Worm (Caenorhabditis elegans) whole organism, young adult: Measurements from ENCODE around the gene C14A4.6.

ENCODE experiments used
- B0019.2 ChIP-seq: fragments of 200-800 bp; sonication (Bioruptor generic); conservative IDR thresholded peaks from 2 replicates; pipeline ENCODE4 v1.3.6; 2022; ENCODE audit warnings: missing genetic modification reagents, missing genetic modification characterization, missing compliant biosample characterization
- B0336.3 ChIP-seq: fragments of 200-800 bp; sonication (Bioruptor generic); IDR thresholded peaks from 2 replicates; pipeline ENCODE4 v1.3.6; 2022; ENCODE audit warnings: missing genetic modification characterization, missing compliant biosample characterization
- C06A6.2 ChIP-seq: fragments of 200-800 bp; sonication (Bioruptor generic); conservative IDR thresholded peaks from 2 replicates; pipeline ENCODE4 v1.3.6; 2022; ENCODE audit warnings: missing genetic modification characterization, missing compliant biosample characterization
- F22D6.2 ChIP-seq: sonication (generic microtip); optimal IDR thresholded peaks from 2 replicates; lab custom pipeline; 2016; ENCODE audit warnings: mild to moderate bottlenecking, missing genetic modification characterization, missing compliant biosample characterization
- F39B2.1 ChIP-seq: fragments of 200-800 bp; sonication (Bioruptor generic); IDR thresholded peaks from 2 replicates; pipeline ENCODE4 v1.3.6; 2022; ENCODE audit warnings: missing genetic modification reagents, missing genetic modification characterization, missing compliant biosample characterization
- K11D2.4 ChIP-seq: fragments of 200-800 bp; sonication (Bioruptor generic); IDR thresholded peaks from 2 replicates; pipeline ENCODE4 v1.3.6; 2022; ENCODE audit warnings: missing genetic modification reagents, missing genetic modification characterization, missing compliant biosample characterization
- Y53G8AR.9 ChIP-seq: fragments of 200-800 bp; sonication (Bioruptor generic); conservative IDR thresholded peaks from 2 replicates; pipeline ENCODE4 v1.3.6; 2022; ENCODE audit warnings: missing genetic modification reagents, missing genetic modification characterization, missing compliant biosample characterization
- Y56A3A.18 ChIP-seq: fragments of 200-800 bp; sonication (Bioruptor generic); IDR thresholded peaks from 2 replicates; pipeline ENCODE4 v1.3.6; 2022; ENCODE audit warnings: missing genetic modification reagents, missing genetic modification characterization, missing compliant biosample characterization
- Y67H2A.10 ChIP-seq: fragments of 200-800 bp; sonication (Bioruptor generic); conservative IDR thresholded peaks from 2 replicates; pipeline ENCODE4 v1.3.6; 2022; ENCODE audit warnings: missing genetic modification reagents, missing genetic modification characterization, missing compliant biosample characterization
- Y95B8A.8 ChIP-seq: fragments of 200-800 bp; sonication (Bioruptor generic); IDR thresholded peaks from 2 replicates; pipeline ENCODE4 v1.3.6; 2022; ENCODE audit warnings: missing genetic modification reagents, missing genetic modification characterization, missing compliant biosample characterization
- ama-1 ChIP-seq, 3 experiments: fragments of 150-350 bp in 1 of 3; sonication (generic microtip) in 2 of 3; optimal IDR thresholded peaks; 2 replicates each; lab custom pipeline; 2014 to 2018; ENCODE audit warnings: missing biosample characterization in 2 of 3, missing genetic modification characterization in 2 of 3, missing genetic modification reagents in 2 of 3
- aptf-2 ChIP-seq: fragments of 200-800 bp; sonication (Bioruptor generic); conservative IDR thresholded peaks from 2 replicates; pipeline ENCODE4 v1.3.6; 2022; ENCODE audit warnings: missing genetic modification reagents, missing genetic modification characterization, missing compliant biosample characterization
- atf-7 ChIP-seq: sonication (generic microtip); optimal IDR thresholded peaks from 2 replicates; lab custom pipeline; 2017; ENCODE audit warnings: mild to moderate bottlenecking, missing genetic modification characterization, missing compliant biosample characterization
- athp-1 ChIP-seq: sonication (generic microtip); optimal IDR thresholded peaks from 2 replicates; lab custom pipeline; 2017; ENCODE audit warnings: mild to moderate bottlenecking, missing genetic modification characterization, missing compliant biosample characterization
- cebp-1 ChIP-seq, 2 experiments: fragments of 200-800 bp in 1 of 2; sonication (Bioruptor generic) in 1 of 2; sonication (generic microtip) in 1 of 2; IDR thresholded peaks in 1 of 2; optimal IDR thresholded peaks in 1 of 2; 2 replicates each; pipeline versions ENCODE4 v1.3.6 to Lab custom; 2017 to 2022; ENCODE audit warnings: missing compliant biosample characterization in 2 of 2, missing genetic modification characterization in 2 of 2, mild to moderate bottlenecking in 1 of 2, missing genetic modification reagents in 1 of 2, moderate library complexity in 1 of 2
- ceh-100 ChIP-seq: fragments of 200-800 bp; sonication (Bioruptor generic); IDR thresholded peaks from 2 replicates; pipeline ENCODE4 v1.3.6; 2022; ENCODE audit warnings: missing genetic modification reagents, missing genetic modification characterization, missing compliant biosample characterization
- ceh-79 ChIP-seq: sonication (generic microtip); optimal IDR thresholded peaks from 2 replicates; lab custom pipeline; 2017; ENCODE audit warnings: mild to moderate bottlenecking, missing genetic modification characterization, missing compliant biosample characterization
- ceh-91 ChIP-seq: fragments of 200-800 bp; sonication (Bioruptor generic); IDR thresholded peaks from 2 replicates; pipeline ENCODE4 v1.3.6; 2022; ENCODE audit warnings: missing genetic modification reagents, missing genetic modification characterization, missing compliant biosample characterization
- chd-7 ChIP-seq: sonication (generic microtip); optimal IDR thresholded peaks from 2 replicates; lab custom pipeline; 2016; ENCODE audit warnings: mild to moderate bottlenecking, missing genetic modification characterization, moderate library complexity, missing compliant biosample characterization
- die-1 ChIP-seq: sonication (generic microtip); optimal IDR thresholded peaks from 2 replicates; lab custom pipeline; 2016; ENCODE audit warnings: missing genotype, mild to moderate bottlenecking, missing genetic modification characterization, missing compliant biosample characterization
- dpl-1 ChIP-seq: fragments of 150-350 bp; optimal IDR thresholded peaks from 2 replicates; lab custom pipeline; 2014; ENCODE audit warnings: missing biosample characterization, missing genetic modification reagents, missing genetic modification characterization
- ekl-4 ChIP-seq: fragments of 200-800 bp; sonication (Bioruptor generic); IDR thresholded peaks from 2 replicates; pipeline ENCODE4 v1.3.6; 2022; ENCODE audit warnings: missing genetic modification reagents, missing genetic modification characterization, missing compliant biosample characterization
- ets-4 ChIP-seq: fragments of 200-800 bp; sonication (Bioruptor generic); optimal IDR thresholded peaks from 2 replicates; lab custom pipeline; 2018; ENCODE audit warnings: mild to moderate bottlenecking, missing genetic modification characterization, missing compliant biosample characterization
- fkh-3 ChIP-seq: sonication (generic microtip); optimal IDR thresholded peaks from 2 replicates; lab custom pipeline; 2016; ENCODE audit warnings: mild to moderate bottlenecking, missing genetic modification characterization, missing compliant biosample characterization
- him-1 ChIP-seq: sonication (generic microtip); optimal IDR thresholded peaks from 2 replicates; lab custom pipeline; 2016; ENCODE audit warnings: missing genotype, missing genetic modification reagents, missing genetic modification characterization, missing compliant biosample characterization
- hlh-26 ChIP-seq: fragments of 200-800 bp; sonication (Bioruptor generic); conservative IDR thresholded peaks from 2 replicates; pipeline ENCODE4 v1.3.6; 2022; ENCODE audit warnings: missing genetic modification reagents, missing genetic modification characterization, missing compliant biosample characterization
- let-526 ChIP-seq: fragments of 200-800 bp; sonication (Bioruptor generic); IDR thresholded peaks from 2 replicates; pipeline ENCODE4 v1.3.6; 2022; ENCODE audit warnings: missing genetic modification reagents, missing genetic modification characterization, missing compliant biosample characterization
- let-607 ChIP-seq, 2 experiments: fragments of 200-800 bp in 1 of 2; sonication (Bioruptor generic) in 1 of 2; sonication (generic microtip) in 1 of 2; optimal IDR thresholded peaks; 2 replicates each; lab custom pipeline; 2016 to 2018; ENCODE audit warnings: mild to moderate bottlenecking in 2 of 2, missing compliant biosample characterization in 2 of 2, missing genetic modification characterization in 2 of 2, moderate library complexity in 2 of 2, missing genotype in 1 of 2
- lin-26 ChIP-seq: fragments of 200-800 bp; sonication (Bioruptor generic); IDR thresholded peaks from 2 replicates; pipeline ENCODE4 v1.3.6; 2022; ENCODE audit warnings: missing genetic modification reagents, missing genetic modification characterization, missing compliant biosample characterization
- lir-1 ChIP-seq: fragments of 200-800 bp; sonication (Bioruptor generic); conservative IDR thresholded peaks from 2 replicates; pipeline ENCODE4 v1.3.6; 2022; ENCODE audit warnings: missing genetic modification reagents, missing genetic modification characterization, missing compliant biosample characterization
- madf-6 ChIP-seq: fragments of 200-800 bp; sonication (Bioruptor generic); IDR thresholded peaks from 2 replicates; pipeline ENCODE4 v1.3.6; 2022; ENCODE audit warnings: missing genetic modification reagents, missing genetic modification characterization, missing compliant biosample characterization
- mcd-1 ChIP-seq: fragments of 200-800 bp; sonication (Bioruptor generic); IDR thresholded peaks from 2 replicates; pipeline ENCODE4 v1.3.6; 2022; ENCODE audit warnings: missing genetic modification reagents, missing genetic modification characterization, missing compliant biosample characterization
- nfya-1 ChIP-seq: sonication (generic microtip); optimal IDR thresholded peaks from 2 replicates; lab custom pipeline; 2017; ENCODE audit warnings: antibody characterized with exemption, missing compliant biosample characterization, missing genetic modification characterization, borderline replicate concordance; ENCODE audit not compliant: insufficient read depth
- nfya-2 ChIP-seq: fragments of 200-800 bp; sonication (Bioruptor generic); IDR thresholded peaks from 2 replicates; pipeline ENCODE4 v1.3.6; 2022; ENCODE audit warnings: missing genetic modification reagents, missing genetic modification characterization, missing compliant biosample characterization
- nfyb-1 ChIP-seq: fragments of 200-800 bp; sonication (Bioruptor generic); IDR thresholded peaks from 2 replicates; pipeline ENCODE4 v1.3.6; 2022; ENCODE audit warnings: missing genetic modification reagents, missing genetic modification characterization, missing compliant biosample characterization
- nhr-179 ChIP-seq: sonication (generic microtip); optimal IDR thresholded peaks from 2 replicates; lab custom pipeline; 2016; ENCODE audit warnings: mild to moderate bottlenecking, missing genetic modification characterization, missing compliant biosample characterization
- rcor-1 ChIP-seq: fragments of 200-800 bp; sonication (Bioruptor generic); IDR thresholded peaks from 2 replicates; pipeline ENCODE4 v1.3.6; 2022; ENCODE audit warnings: missing genetic modification reagents, missing genetic modification characterization, missing compliant biosample characterization
- repo-1 ChIP-seq: sonication (generic microtip); optimal IDR thresholded peaks from 2 replicates; lab custom pipeline; 2017; ENCODE audit warnings: mild to moderate bottlenecking, missing genetic modification characterization, missing compliant biosample characterization
- tbp1 ChIP-seq: fragments of 200-800 bp; sonication (Bioruptor generic); optimal IDR thresholded peaks from 2 replicates; lab custom pipeline; 2018; ENCODE audit warnings: mild to moderate bottlenecking, missing genetic modification characterization, missing compliant biosample characterization
- zfh-2 ChIP-seq: fragments of 200-800 bp; sonication (Bioruptor generic); conservative IDR thresholded peaks from 2 replicates; pipeline ENCODE4 v1.3.6; 2022; ENCODE audit warnings: missing genetic modification reagents, missing genetic modification characterization, missing compliant biosample characterization
- ztf-22 ChIP-seq: fragments of 200-800 bp; sonication (Bioruptor generic); optimal IDR thresholded peaks from 2 replicates; lab custom pipeline; 2018; ENCODE audit warnings: mild to moderate bottlenecking, missing genetic modification characterization, moderate library complexity, missing compliant biosample characterization
- ztf-26 ChIP-seq: sonication (generic microtip); optimal IDR thresholded peaks from 2 replicates; lab custom pipeline; 2017; ENCODE audit warnings: missing genetic modification characterization, missing compliant biosample characterization
- ztf-3 ChIP-seq: fragments of 200-800 bp; sonication (Bioruptor generic); optimal IDR thresholded peaks from 2 replicates; lab custom pipeline; 2018; ENCODE audit warnings: mild to moderate bottlenecking, missing genetic modification characterization, missing compliant biosample characterization

Gene C14A4.6

DNA sequence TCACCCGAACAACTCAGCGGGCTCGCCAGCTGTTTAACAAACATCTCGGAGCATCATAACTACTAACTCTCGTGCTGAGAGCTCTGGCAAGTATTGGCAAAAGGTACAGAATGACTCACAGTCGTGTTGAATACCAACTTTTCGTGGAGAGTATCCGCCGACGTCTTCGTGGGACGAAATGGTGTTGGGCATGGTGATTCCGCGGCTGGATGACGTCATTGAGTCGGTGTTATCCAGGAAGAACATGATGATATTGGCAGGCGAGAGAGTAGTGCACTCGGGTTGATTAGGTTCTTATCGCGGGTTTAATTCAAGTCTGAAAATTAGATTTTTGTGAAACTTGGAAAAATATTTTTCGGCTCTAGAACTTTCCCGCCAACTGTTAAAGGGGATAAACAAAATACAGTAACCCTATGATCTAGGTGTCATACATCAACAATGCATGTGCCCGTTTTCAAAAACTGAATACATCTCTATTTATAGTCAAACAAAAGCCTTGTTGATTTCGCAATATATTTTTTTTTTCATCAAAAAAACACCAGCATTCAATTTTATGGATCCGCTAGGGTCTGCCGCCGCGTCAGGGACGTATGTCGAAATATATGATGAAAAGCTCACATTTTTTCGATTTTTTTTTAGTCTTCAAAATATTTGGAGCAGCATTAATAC, 41.1 kb downstream of the C14A4.6 start:
- TF ChIP-seq athp-1 (tag; lab: Kevin White, UChicago) (no peak), ztf-26 (tag; lab: Kevin White, UChicago) (peak; percentile 48), B0019.2 (no peak), him-1 (no peak), ets-4 (GFP tag; lab: Kevin White, UChicago) (no peak), repo-1 (tag; lab: Kevin White, UChicago) (peak; percentile 49), K11D2.4 (GFP tag; lab: Robert Waterston, UW) (0 out of 2 replicates have a peak, but pooled peaks have one; percentile 8), atf-7 (tag; lab: Kevin White, UChicago) (peak; percentile 65), ekl-4 (GFP tag; lab: Robert Waterston, UW) (peak; percentile 26; the same call in 1 of the 2 replicates), chd-7 (tag; lab: Kevin White, UChicago) (peak; percentile 5), mcd-1 (peak; percentile 20; the same call in 1 of the 2 replicates), ceh-100 (GFP tag; lab: Robert Waterston, UW) (no peak), hlh-26 (GFP tag; lab: Robert Waterston, UW) (no peak), lir-1 (GFP tag; lab: Robert Waterston, UW) (no peak), fkh-3 (tag; lab: Kevin White, UChicago) (peak; percentile 3), aptf-2 (GFP tag; lab: Robert Waterston, UW) (no peak), madf-6 (GFP tag; lab: Robert Waterston, UW) (no peak), let-607 (tag; optimal IDR thresholded peaks at IDR 0.05; lab: Kevin White, UChicago) (peak in 1 of 2 experiments; percentile 31), zfh-2 (GFP tag; lab: Robert Waterston, UW) (0 out of 2 replicates have a peak, but pooled peaks have one; percentile 9), ama-1 (optimal IDR thresholded peaks at IDR 0.05; lab: Kevin White, UChicago) (peak; percentile 46), ama-1 (GFP tag; optimal IDR thresholded peaks at IDR 0.05; lab: Kevin White, UChicago) (no peak), die-1 (tag; lab: Kevin White, UChicago) (no peak), let-526 (GFP tag; lab: Robert Waterston, UW) (no peak), cebp-1 (GFP tag; IDR thresholded peaks at IDR 0.05; lab: Robert Waterston, UW) (peak; percentile 92), cebp-1 (tag; optimal IDR thresholded peaks at IDR 0.05; lab: Kevin White, UChicago) (peak; percentile 97), Y56A3A.18 (GFP tag; lab: Robert Waterston, UW) (peak; percentile 7; the same call in 1 of the 2 replicates), Y95B8A.8 (GFP tag; lab: Robert Waterston, UW) (no peak), B0336.3 (GFP tag; lab: Robert Waterston, UW) (peak; percentile 22; the same call in 1 of the 2 replicates), nfyb-1 (GFP tag; lab: Robert Waterston, UW) (peak; percentile 53; the same call in 1 of the 2 replicates), tbp1 (GFP tag; lab: Kevin White, UChicago) (no peak), F39B2.1 (GFP tag; lab: Robert Waterston, UW) (0 out of 2 replicates have a peak, but pooled peaks have one; percentile 40)

DNA sequence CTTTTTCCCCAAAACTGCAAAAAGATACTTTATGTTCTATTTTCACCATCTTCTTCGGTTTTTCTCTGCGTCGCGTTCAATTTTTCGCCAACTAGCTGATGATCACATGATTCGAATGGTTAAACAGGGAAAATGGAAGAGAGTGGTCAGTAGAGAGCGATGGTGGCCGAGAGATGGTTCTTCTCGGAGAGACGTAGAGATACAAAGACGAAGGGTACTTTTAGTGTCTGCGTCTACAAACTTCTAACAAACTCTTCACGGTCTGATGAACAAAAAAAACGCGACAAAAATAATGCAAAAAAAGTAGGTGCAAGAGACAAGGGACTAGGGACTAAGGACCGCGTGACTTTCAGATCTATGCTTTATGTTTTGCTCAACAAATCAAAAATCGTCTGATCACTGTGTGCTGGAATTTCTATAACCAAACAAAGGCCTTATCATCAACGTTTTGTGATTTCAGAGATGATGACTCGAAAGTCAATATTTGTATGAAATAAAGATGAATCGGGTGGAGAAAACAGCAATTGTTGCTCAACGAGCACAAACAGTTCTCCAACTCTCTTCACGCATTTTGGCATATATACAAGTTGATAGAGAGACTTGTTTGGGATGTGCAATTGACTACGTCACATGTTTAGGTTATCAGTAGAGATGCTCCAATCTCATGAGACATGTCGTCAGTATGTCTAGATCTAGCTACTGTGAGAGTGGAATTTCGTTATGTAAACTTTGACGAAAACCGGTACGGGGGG, 42.4 kb downstream of the C14A4.6 start:
- TF ChIP-seq Y56A3A.18 (GFP tag; lab: Robert Waterston, UW) = no peak
- no peak for TF ChIP-seq nfya-1 (tag; lab: Kevin White, UChicago)
- TF ChIP-seq lin-26 = peak; percentile 60; the same call in 1 of the 2 replicates
- no peak for TF ChIP-seq ets-4 (GFP tag; lab: Kevin White, UChicago)
- no peak for TF ChIP-seq dpl-1 (GFP tag; lab: Kevin White, UChicago)
- 0 out of 2 replicates have a peak, but pooled peaks have one; percentile 8 for TF ChIP-seq Y67H2A.10 (GFP tag; lab: Robert Waterston, UW)
- TF ChIP-seq nfya-2 (GFP tag; lab: Robert Waterston, UW) = no peak
- no peak for TF ChIP-seq nhr-179 (tag; lab: Kevin White, UChicago)
- no peak for TF ChIP-seq Y95B8A.8 (GFP tag; lab: Robert Waterston, UW)
- TF ChIP-seq Y53G8AR.9 (GFP tag; lab: Robert Waterston, UW) = 0 out of 2 replicates have a peak, but pooled peaks have one; percentile 12
- peak; percentile 75 for TF ChIP-seq ceh-79 (tag; lab: Kevin White, UChicago)
- TF ChIP-seq tbp1 (GFP tag; lab: Kevin White, UChicago) = peak; percentile 52
- TF ChIP-seq rcor-1 (GFP tag; lab: Robert Waterston, UW) = peak; percentile 70
- no peak for TF ChIP-seq ceh-91
- peak; percentile 50 for TF ChIP-seq ztf-22
- peak; percentile 76 for TF ChIP-seq C06A6.2 (GFP tag; lab: Robert Waterston, UW)
- peak; percentile 21 for TF ChIP-seq ztf-3 (GFP tag; lab: Kevin White, UChicago)
- peak; percentile 76 for TF ChIP-seq F22D6.2 (tag; lab: Kevin White, UChicago)
